Fruit fly (Drosophila melanogaster) whole organism, prepupa: ENCODE measurements around the gene CG7810.

Source experiments
- Blimp-1 ChIP-seq: fragments of 200-800 bp; sonication (Bioruptor generic); optimal IDR thresholded peaks from 3 replicates; lab custom pipeline; 2017; ENCODE audit warnings: missing biosample characterization, missing genetic modification characterization, mild to moderate bottlenecking, moderate library complexity, missing genetic modification reagents
- CG10631 ChIP-seq: fragments of 200-800 bp; sonication (Bioruptor generic); optimal IDR thresholded peaks from 2 replicates; lab custom pipeline; 2016; ENCODE audit warnings: missing biosample characterization, missing genetic modification characterization
- CG11294 ChIP-seq: fragments of 200-800 bp; sonication (Bioruptor generic); IDR thresholded peaks from 2 replicates; pipeline ENCODE4 v1.3.6; 2022; ENCODE audit warnings: missing biosample characterization, missing genetic modification characterization
- CG11762 ChIP-seq: fragments of 200-800 bp; sonication (Bioruptor generic); optimal IDR thresholded peaks from 3 replicates; lab custom pipeline; 2016; ENCODE audit warnings: missing biosample characterization, missing genetic modification characterization; ENCODE audit not compliant: insufficient read depth
- CG11902 ChIP-seq: fragments of 200-800 bp; sonication (Bioruptor generic); optimal IDR thresholded peaks from 3 replicates; lab custom pipeline; 2016; ENCODE audit warnings: missing biosample characterization, missing genetic modification characterization
- CG15336 ChIP-seq: fragments of 200-800 bp; sonication (Bioruptor generic); IDR thresholded peaks from 2 replicates; pipeline ENCODE4 v1.3.6; 2022; ENCODE audit warnings: missing biosample characterization, missing genetic modification characterization
- CG1621 ChIP-seq: fragments of 200-800 bp; sonication (Bioruptor generic); optimal IDR thresholded peaks from 3 replicates; lab custom pipeline; 2018; ENCODE audit warnings: missing biosample characterization, mild to moderate bottlenecking, missing genetic modification characterization
- CG31627 ChIP-seq: fragments of 200-800 bp; sonication (Bioruptor generic); optimal IDR thresholded peaks from 3 replicates; lab custom pipeline; 2016; ENCODE audit warnings: missing biosample characterization, missing genetic modification characterization
- CG32006 ChIP-seq: fragments of 200-800 bp; sonication (Bioruptor generic); optimal IDR thresholded peaks from 3 replicates; lab custom pipeline; 2017; ENCODE audit warnings: missing biosample characterization, mild to moderate bottlenecking, missing genetic modification characterization
- CG3919 ChIP-seq: fragments of 200-800 bp; sonication (Bioruptor generic); optimal IDR thresholded peaks from 3 replicates; lab custom pipeline; 2016; ENCODE audit warnings: missing biosample characterization, missing genetic modification characterization
- CG4318 ChIP-seq: fragments of 200-800 bp; sonication (Bioruptor generic); optimal IDR thresholded peaks from 3 replicates; lab custom pipeline; 2017; ENCODE audit warnings: missing biosample characterization, mild to moderate bottlenecking, missing genetic modification characterization
- CG6163 ChIP-seq: fragments of 200-800 bp; sonication (Bioruptor generic); IDR thresholded peaks from 3 replicates; pipeline ENCODE4 v1.3.6; 2022; ENCODE audit warnings: missing biosample characterization, missing genetic modification characterization
- CG6276 ChIP-seq: fragments of 200-800 bp; sonication (Bioruptor generic); optimal IDR thresholded peaks from 2 replicates; lab custom pipeline; 2017; ENCODE audit warnings: missing biosample characterization, mild to moderate bottlenecking, missing genetic modification characterization
- CG7368 ChIP-seq: fragments of 200-800 bp; sonication (Bioruptor generic); optimal IDR thresholded peaks from 3 replicates; lab custom pipeline; 2016; ENCODE audit warnings: missing biosample characterization, missing genetic modification characterization
- CG8119 ChIP-seq: fragments of 200-800 bp; sonication (Bioruptor generic); IDR thresholded peaks from 3 replicates; pipeline ENCODE4 v1.3.6; 2022; ENCODE audit warnings: missing biosample characterization, missing genetic modification characterization
- CG8319 ChIP-seq: fragments of 200-800 bp; sonication (Bioruptor generic); optimal IDR thresholded peaks from 3 replicates; lab custom pipeline; 2016; ENCODE audit warnings: missing biosample characterization, missing genetic modification characterization
- CG8632 ChIP-seq: fragments of 200-800 bp; sonication (Bioruptor generic); optimal IDR thresholded peaks from 3 replicates; lab custom pipeline; 2016; ENCODE audit warnings: missing biosample characterization, missing genetic modification characterization
- CG9139 ChIP-seq: fragments of 200-800 bp; sonication (Bioruptor generic); optimal IDR thresholded peaks from 3 replicates; lab custom pipeline; 2017; ENCODE audit warnings: missing biosample characterization, mild to moderate bottlenecking, missing genetic modification characterization
- Eip75B ChIP-seq: fragments of 200-800 bp; sonication (Bioruptor generic); optimal IDR thresholded peaks from 3 replicates; lab custom pipeline; 2016; ENCODE audit warnings: missing biosample characterization, missing genetic modification characterization
- Eip78C ChIP-seq: fragments of 200-800 bp; sonication (Bioruptor generic); peaks from one replicate; lab custom pipeline; 2016; ENCODE audit warnings: missing biosample characterization, missing genetic modification characterization
- Eip93F ChIP-seq: fragments of 200-800 bp; sonication (Bioruptor generic); optimal IDR thresholded peaks from 2 replicates; lab custom pipeline; 2016; ENCODE audit warnings: missing biosample characterization, mild to moderate bottlenecking, missing genetic modification characterization
- Ets21C ChIP-seq: fragments of 200-800 bp; sonication (Bioruptor generic); optimal IDR thresholded peaks from 3 replicates; lab custom pipeline; 2016; ENCODE audit warnings: missing biosample characterization, missing genetic modification characterization
- Ets96B ChIP-seq: fragments of 200-800 bp; optimal IDR thresholded peaks from 2 replicates; lab custom pipeline; 2019; ENCODE audit warnings: missing biosample characterization, mild to moderate bottlenecking, missing genetic modification characterization, moderate library complexity
- Gug ChIP-seq: fragments of 200-800 bp; sonication (Bioruptor generic); IDR thresholded peaks from 2 replicates; pipeline ENCODE4 v1.3.6; 2022; ENCODE audit warnings: missing biosample characterization, missing genetic modification characterization
- Hr39 ChIP-seq: fragments of 200-800 bp; sonication (Bioruptor generic); optimal IDR thresholded peaks from 2 replicates; lab custom pipeline; 2016; ENCODE audit warnings: missing biosample characterization, missing genetic modification characterization
- Hr4 ChIP-seq: fragments of 200-800 bp; sonication (Bioruptor generic); optimal IDR thresholded peaks from 3 replicates; lab custom pipeline; 2016; ENCODE audit warnings: missing biosample characterization, missing genetic modification characterization
- Lpt ChIP-seq: fragments of 200-800 bp; sonication (Bioruptor generic); optimal IDR thresholded peaks from 3 replicates; lab custom pipeline; 2016; ENCODE audit warnings: missing biosample characterization, missing genetic modification characterization
- Smox ChIP-seq: fragments of 200-800 bp; sonication (Bioruptor generic); optimal IDR thresholded peaks from 3 replicates; lab custom pipeline; 2016; ENCODE audit warnings: missing biosample characterization, missing genetic modification characterization
- Sox102F ChIP-seq: fragments of 200-800 bp; sonication (Bioruptor generic); optimal IDR thresholded peaks from 2 replicates; lab custom pipeline; 2016; ENCODE audit warnings: missing biosample characterization, mild to moderate bottlenecking, missing genetic modification characterization
- Sox14 ChIP-seq: fragments of 200-800 bp; sonication (Bioruptor generic); optimal IDR thresholded peaks from 3 replicates; lab custom pipeline; 2016; ENCODE audit warnings: missing biosample characterization, missing genetic modification characterization
- Sox15 ChIP-seq: fragments of 200-800 bp; sonication (Bioruptor generic); optimal IDR thresholded peaks from 3 replicates; lab custom pipeline; 2016; ENCODE audit warnings: missing biosample characterization, missing genetic modification characterization
- acj6 ChIP-seq: fragments of 200-800 bp; sonication (Bioruptor generic); optimal IDR thresholded peaks from 3 replicates; lab custom pipeline; 2016; ENCODE audit warnings: missing biosample characterization, missing genetic modification characterization
- cyc ChIP-seq: fragments of 200-800 bp; sonication (Bioruptor generic); optimal IDR thresholded peaks from 3 replicates; lab custom pipeline; 2016; ENCODE audit warnings: missing biosample characterization, missing genetic modification characterization
- dac ChIP-seq: fragments of 200-800 bp; sonication (Bioruptor generic); optimal IDR thresholded peaks from 2 replicates; lab custom pipeline; 2017; ENCODE audit warnings: missing biosample characterization, mild to moderate bottlenecking, missing genetic modification characterization
- eg ChIP-seq: fragments of 200-800 bp; sonication (Bioruptor generic); IDR thresholded peaks from 3 replicates; pipeline ENCODE4 v1.3.6; 2022; ENCODE audit warnings: missing biosample characterization, missing genetic modification characterization
- esn ChIP-seq: fragments of 200-800 bp; sonication (Bioruptor generic); optimal IDR thresholded peaks from 2 replicates; lab custom pipeline; 2016; ENCODE audit warnings: missing biosample characterization, mild to moderate bottlenecking, missing genetic modification characterization, moderate library complexity
- fd59A ChIP-seq: fragments of 200-800 bp; sonication (Bioruptor generic); optimal IDR thresholded peaks from 2 replicates; lab custom pipeline; 2017; ENCODE audit warnings: missing biosample characterization, mild to moderate bottlenecking, missing genetic modification characterization, missing genetic modification reagents
- fd85E ChIP-seq: fragments of 200-800 bp; sonication (Bioruptor generic); optimal IDR thresholded peaks from 3 replicates; lab custom pipeline; 2016; ENCODE audit warnings: missing biosample characterization, missing genetic modification characterization
- lz ChIP-seq: fragments of 200-800 bp; sonication (Bioruptor generic); optimal IDR thresholded peaks from 3 replicates; lab custom pipeline; 2016; ENCODE audit warnings: missing biosample characterization, missing genetic modification characterization
- net ChIP-seq: fragments of 200-800 bp; sonication (Bioruptor generic); optimal IDR thresholded peaks from 3 replicates; lab custom pipeline; 2016; ENCODE audit warnings: missing biosample characterization, missing genetic modification characterization
- pdm3 ChIP-seq: fragments of 200-800 bp; sonication (Bioruptor generic); optimal IDR thresholded peaks from 3 replicates; lab custom pipeline; 2016; ENCODE audit warnings: missing biosample characterization, missing genetic modification characterization
- salr ChIP-seq, 2 experiments: fragments of 200-800 bp; sonication (Bioruptor generic); optimal IDR thresholded peaks; 3 replicates each; lab custom pipeline; 2016 to 2018; ENCODE audit warnings: missing biosample characterization in 2 of 2, missing genetic modification characterization in 2 of 2, mild to moderate bottlenecking in 1 of 2
- ss ChIP-seq, 2 experiments: fragments of 200-800 bp; sonication (Bioruptor generic); optimal IDR thresholded peaks; 2 replicates in 1 of 2; 3 replicates in 1 of 2; lab custom pipeline; 2017 to 2018; ENCODE audit warnings: mild to moderate bottlenecking in 2 of 2, missing biosample characterization in 2 of 2, missing genetic modification characterization in 2 of 2, moderate library complexity in 1 of 2
- svp ChIP-seq: fragments of 200-800 bp; sonication (Bioruptor generic); peaks from one replicate; lab custom pipeline; 2016; ENCODE audit warnings: missing biosample characterization, missing genetic modification characterization
- topi ChIP-seq: fragments of 200-800 bp; sonication (Bioruptor generic); optimal IDR thresholded peaks from 3 replicates; lab custom pipeline; 2016; ENCODE audit warnings: missing biosample characterization, missing genetic modification characterization
- vri ChIP-seq: fragments of 200-800 bp; sonication (Bioruptor generic); optimal IDR thresholded peaks from 3 replicates; lab custom pipeline; 2016; ENCODE audit warnings: missing biosample characterization, mild to moderate bottlenecking, missing genetic modification characterization

Gene CG7810

dm6 chr2L:8270916-8271315, 40.1 kb downstream of the CG7810 start (continued):
- TF ChIP-seq Hr39 (peak; percentile 1), CG8632 (GFP tag; lab: Kevin White, UChicago) (peak; percentile 31), CG11902 (no peak), eg (GFP tag; lab: Robert Waterston, UW) (peak; percentile 82), CG31627 (no peak), Ets21C (GFP tag; lab: Kevin White, UChicago) (no peak), CG4318 (peak; percentile 17), CG8119 (GFP tag; lab: Robert Waterston, UW) (peak; percentile 84), CG6163 (GFP tag; lab: Robert Waterston, UW) (peak; percentile 82), dac (GFP tag; lab: Kevin White, UChicago) (peak; percentile 32), CG3919 (peak; percentile 65), CG10631 (GFP tag; lab: Kevin White, UChicago) (peak; percentile 72), CG7368 (GFP tag; lab: Kevin White, UChicago) (peak; percentile 41), Sox102F (GFP tag; lab: Kevin White, UChicago) (peak; percentile 29), Eip93F (GFP tag; lab: Kevin White, UChicago) (no peak), Sox14 (GFP tag; lab: Kevin White, UChicago) (peak; percentile 58), pdm3 (GFP tag; lab: Kevin White, UChicago) (peak; percentile 60), CG9139 (GFP tag; lab: Kevin White, UChicago) (no peak), fd85E (GFP tag; lab: Kevin White, UChicago) (no peak), svp (GFP tag; lab: Kevin White, UChicago) (peak; percentile 43), ss (GFP tag; optimal IDR thresholded peaks at IDR 0.05; lab: Kevin White, UChicago) (peak; percentile 5 to 58), CG6276 (GFP tag; lab: Kevin White, UChicago) (peak; percentile 57), Lpt (peak; percentile 55), CG11294 (peak; percentile 57), Eip78C (GFP tag; lab: Kevin White, UChicago) (peak; percentile 88), Blimp-1 (GFP tag; lab: Kevin White, UChicago) (no peak), salr (GFP tag; optimal IDR thresholded peaks at IDR 0.05; lab: Kevin White, UChicago) (peak; percentile 29 to 53), net (GFP tag; lab: Kevin White, UChicago) (peak; percentile 63), lz (GFP tag; lab: Kevin White, UChicago) (peak; percentile 8), Hr4 (GFP tag; lab: Kevin White, UChicago) (peak; percentile 67), fd59A (GFP tag; lab: Kevin White, UChicago) (peak; percentile 57), Gug (GFP tag; lab: Robert Waterston, UW) (peak; percentile 86), Smox (GFP tag; lab: Kevin White, UChicago) (no peak), cyc (GFP tag; lab: Kevin White, UChicago) (peak; percentile 45), Eip75B (GFP tag; lab: Kevin White, UChicago) (peak; percentile 55), CG15336 (GFP tag; lab: Robert Waterston, UW) (peak; percentile 92), acj6 (GFP tag; lab: Kevin White, UChicago) (peak; percentile 50), topi (GFP tag; lab: Kevin White, UChicago) (peak; percentile 41), esn (GFP tag; lab: Kevin White, UChicago) (peak; percentile 37), CG8319 (peak; percentile 24)
- TF ChIP-seq, all 60 proteins: peak for 47

dm6 chr2L:8268679-8269078, 42.3 kb downstream of the CG7810 start:
- TF ChIP-seq CG8632 (GFP tag; lab: Kevin White, UChicago) (no peak), CG3919 (no peak), Ets96B (tag; lab: Kevin White, UChicago) (no peak), acj6 (GFP tag; lab: Kevin White, UChicago) (no peak), CG32006 (no peak), CG11762 (GFP tag; lab: Kevin White, UChicago) (no peak), Sox15 (GFP tag; lab: Kevin White, UChicago) (no peak), CG11902 (no peak), CG1621 (tag; lab: Kevin White, UChicago) (no peak), Sox102F (GFP tag; lab: Kevin White, UChicago) (no peak), Lpt (no peak), vri (GFP tag; lab: Kevin White, UChicago) (no peak), svp (GFP tag; lab: Kevin White, UChicago) (no peak)
